Worm (Caenorhabditis elegans) whole organism, mixed stage, embryonic: ENCODE measurements around the gene C05B5.12.

Experiments used
- blmp-1 ChIP-seq: fragments of 150-350 bp; optimal IDR thresholded peaks from 2 replicates; lab custom pipeline; 2014; ENCODE audit warnings: missing biosample characterization, missing genetic modification characterization
- ceh-39 ChIP-seq: fragments of 150-350 bp; optimal IDR thresholded peaks from 2 replicates; lab custom pipeline; 2014; ENCODE audit warnings: missing biosample characterization, missing genetic modification characterization
- ceh-43 ChIP-seq: fragments of 200-800 bp; sonication (Bioruptor generic); optimal IDR thresholded peaks from 2 replicates; lab custom pipeline; 2018; ENCODE audit warnings: mild to moderate bottlenecking, missing genetic modification characterization, moderate library complexity, missing compliant biosample characterization
- drap-1 ChIP-seq: fragments of 200-800 bp; sonication (Bioruptor generic); optimal IDR thresholded peaks from 3 replicates; lab custom pipeline; 2018; ENCODE audit warnings: mild to moderate bottlenecking, missing genetic modification characterization, missing compliant biosample characterization
- elt-1 ChIP-seq: sonication (generic microtip); optimal IDR thresholded peaks from 2 replicates; lab custom pipeline; 2017; ENCODE audit warnings: missing genetic modification characterization, mild to moderate bottlenecking, missing compliant biosample characterization, antibody characterized with exemption, moderate library complexity, borderline replicate concordance; ENCODE audit not compliant: insufficient read depth
- mep-1 ChIP-seq: fragments of 150-350 bp; optimal IDR thresholded peaks from 2 replicates; lab custom pipeline; 2017; ENCODE audit warnings: missing biosample characterization, missing genetic modification reagents, missing genetic modification characterization, inconsistent platforms
- nhr-76 ChIP-seq: sonication (generic microtip); optimal IDR thresholded peaks from 2 replicates; lab custom pipeline; 2017; ENCODE audit warnings: missing biosample characterization, missing genetic modification characterization
- pha-4 ChIP-seq: fragments of 150-350 bp; optimal IDR thresholded peaks from 2 replicates; lab custom pipeline; 2018; ENCODE audit warnings: missing biosample characterization, missing genetic modification reagents, missing genetic modification characterization
- sptf-1 ChIP-seq: sonication (generic microtip); optimal IDR thresholded peaks from 2 replicates; lab custom pipeline; 2017; ENCODE audit warnings: mild to moderate bottlenecking, missing genetic modification characterization, moderate library complexity, missing compliant biosample characterization
- unc-39 ChIP-seq: fragments of 150-350 bp; optimal IDR thresholded peaks from 2 replicates; lab custom pipeline; 2014; ENCODE audit warnings: missing biosample characterization, missing genetic modification characterization
- unc-62 ChIP-seq: fragments of 150-350 bp; optimal IDR thresholded peaks from 2 replicates; lab custom pipeline; 2014; ENCODE audit warnings: missing biosample characterization, missing genetic modification reagents, missing genetic modification characterization
- ztf-11 ChIP-seq: fragments of 150-350 bp; optimal IDR thresholded peaks from 2 replicates; lab custom pipeline; 2014; ENCODE audit warnings: missing biosample characterization, missing genetic modification characterization

- TF ChIP-seq drap-1 (no peak), blmp-1 (tag; lab: Kevin White, UChicago) (no peak), unc-62 (GFP tag; lab: Kevin White, UChicago) (no peak), ztf-11 (tag; lab: Kevin White, UChicago) (no peak), sptf-1 (tag; lab: Kevin White, UChicago) (no peak), pha-4 (no peak), ceh-39 (tag; lab: Kevin White, UChicago) (no peak), unc-39 (tag; lab: Kevin White, UChicago) (no peak), ceh-43 (GFP tag; lab: Kevin White, UChicago) (no peak), nhr-76 (no peak), elt-1 (tag; lab: Kevin White, UChicago) (no peak), mep-1 (no peak)
These were observed 14.9 kb upstream of the C05B5.12 start for ce11 chrIII:9972192-9972811.
